Worm (Caenorhabditis elegans): ENCODE data around the gene M7.7.

Gene M7.7

DNA sequence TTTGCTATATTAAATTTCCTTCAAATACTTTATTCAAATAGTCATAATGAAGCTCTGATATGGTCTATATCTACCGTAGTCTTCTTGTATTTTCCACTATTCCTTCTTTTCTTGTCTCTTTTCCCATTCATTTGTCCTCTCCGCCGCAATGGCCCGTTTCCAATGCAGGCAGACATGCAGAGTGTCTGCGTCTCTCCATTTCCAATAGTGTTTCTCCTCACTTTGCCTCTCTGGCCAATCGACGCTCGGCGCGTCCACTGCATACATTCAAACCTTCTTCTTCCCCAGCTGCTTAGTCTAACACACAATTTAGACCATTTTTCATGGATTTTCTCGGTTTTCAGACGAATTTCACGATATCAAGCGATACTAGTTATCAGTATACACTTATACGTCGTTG is 35.6 kb downstream of the M7.7 start (continued):
- TF ChIP-seq zag-1 (tag; optimal IDR thresholded peaks at IDR 0.05) = peak; percentile 38
- no peak for TF ChIP-seq nhr-21 (tag; optimal IDR thresholded peaks at IDR 0.05)
- no peak for TF ChIP-seq elt-3 (tag; optimal IDR thresholded peaks at IDR 0.05)
- no peak for TF ChIP-seq lin-39 (tag; optimal IDR thresholded peaks at IDR 0.05)
- TF ChIP-seq ztf-11 (tag; optimal IDR thresholded peaks at IDR 0.05) = no peak

DNA sequence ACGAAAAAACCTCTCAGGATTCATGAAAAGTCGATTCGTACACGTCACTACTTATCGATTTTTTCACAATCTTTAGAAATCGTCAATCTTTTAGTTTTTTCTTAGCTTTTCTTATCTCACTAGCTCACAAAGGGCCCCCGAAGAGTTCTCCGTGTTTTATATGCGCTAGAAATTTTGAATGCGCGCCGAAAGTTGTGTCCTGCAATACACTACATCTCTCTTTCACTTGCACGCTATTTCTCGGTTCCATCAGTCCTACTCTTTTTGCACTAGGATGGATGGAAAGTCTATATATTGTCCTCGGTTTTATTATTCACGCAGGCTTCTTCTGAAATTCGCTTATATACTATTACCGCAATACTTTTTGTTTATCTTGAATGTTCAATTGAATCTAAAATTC is 36.0 kb downstream of the M7.7 start:
- TF ChIP-seq zag-1 (tag; optimal IDR thresholded peaks at IDR 0.05) = no peak
- TF ChIP-seq sem-4 (tag; optimal IDR thresholded peaks at IDR 0.05) = no peak
- TF ChIP-seq skn-1 (tag; optimal IDR thresholded peaks at IDR 0.05) = no peak
- peak; percentile 27 for TF ChIP-seq unc-55 (GFP tag; optimal IDR thresholded peaks at IDR 0.05)
- peak; percentile 64 for TF ChIP-seq gmeb-1 (tag; optimal IDR thresholded peaks at IDR 0.05)
- TF ChIP-seq nhr-129 (tag; optimal IDR thresholded peaks at IDR 0.05) = peak; percentile 24

DNA sequence TGAATTAATAATTGTTTCAGACTA is 36.2 kb downstream of the M7.7 start, which contains the start of gene swsn-4:
TSS of gene swsn-4 (plus strand) at position 21 of the 24 bp plus-strand sequence.
- TF ChIP-seq dmd-4 (tag; optimal IDR thresholded peaks at IDR 0.05) = no peak
- no peak for TF ChIP-seq mbf-1 (tag; optimal IDR thresholded peaks at IDR 0.05)
- no peak for TF ChIP-seq nhr-11 (tag; optimal IDR thresholded peaks at IDR 0.05)
- TF ChIP-seq nhr-77 (tag; optimal IDR thresholded peaks at IDR 0.05) = no peak
- TF ChIP-seq crh-2 (tag; optimal IDR thresholded peaks at IDR 0.05) = no peak
- no peak for TF ChIP-seq elt-1 (tag; optimal IDR thresholded peaks at IDR 0.05)
- no peak for TF ChIP-seq sma-3 (GFP tag; optimal IDR thresholded peaks at IDR 0.05)
- TF ChIP-seq unc-55 (GFP tag; optimal IDR thresholded peaks at IDR 0.05) = no peak
- no peak for TF ChIP-seq nhr-21 (tag; optimal IDR thresholded peaks at IDR 0.05)
- TF ChIP-seq nhr-129 (tag; optimal IDR thresholded peaks at IDR 0.05) = no peak
- no peak for TF ChIP-seq mab-5 (tag; optimal IDR thresholded peaks at IDR 0.05)
- TF ChIP-seq lsy-2 (tag; optimal IDR thresholded peaks at IDR 0.05) = no peak
- no peak for TF ChIP-seq Y55F3AM.14 (GFP tag; optimal IDR thresholded peaks at IDR 0.05)
- no peak for TF ChIP-seq ztf-11 (tag; optimal IDR thresholded peaks at IDR 0.05)
- TF ChIP-seq gmeb-1 (tag; optimal IDR thresholded peaks at IDR 0.05) = no peak
- no peak for TF ChIP-seq ceh-82 (tag; optimal IDR thresholded peaks at IDR 0.05)

DNA sequence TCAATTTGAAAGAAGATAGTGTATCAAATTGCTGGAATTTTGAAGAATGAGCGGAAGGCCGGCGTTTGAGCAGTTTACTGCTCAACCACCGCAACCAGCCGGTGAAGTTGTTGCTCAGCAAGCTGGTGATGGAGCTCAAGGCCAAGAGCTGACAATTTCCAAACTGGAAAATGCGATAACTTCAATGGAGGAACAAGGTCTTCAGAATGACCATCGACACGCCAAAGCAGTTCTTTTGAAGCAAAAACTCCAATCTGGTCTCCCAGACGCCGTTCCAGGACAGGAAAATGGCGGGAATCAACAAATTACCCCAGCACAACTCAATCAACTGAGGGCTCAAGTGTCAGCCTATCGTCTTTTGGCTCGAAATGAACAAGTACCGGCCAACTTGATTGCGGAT is 36.4 kb downstream of the M7.7 start:
- TF ChIP-seq sem-4 (tag; optimal IDR thresholded peaks at IDR 0.05) (no peak), elt-3 (tag; optimal IDR thresholded peaks at IDR 0.05) (no peak), nhr-129 (tag; optimal IDR thresholded peaks at IDR 0.05) (no peak), Y55F3AM.14 (GFP tag; optimal IDR thresholded peaks at IDR 0.05) (no peak), unc-55 (GFP tag; optimal IDR thresholded peaks at IDR 0.05) (no peak), ceh-16 (tag; optimal IDR thresholded peaks at IDR 0.05) (no peak), crh-2 (tag; optimal IDR thresholded peaks at IDR 0.05) (no peak)

DNA sequence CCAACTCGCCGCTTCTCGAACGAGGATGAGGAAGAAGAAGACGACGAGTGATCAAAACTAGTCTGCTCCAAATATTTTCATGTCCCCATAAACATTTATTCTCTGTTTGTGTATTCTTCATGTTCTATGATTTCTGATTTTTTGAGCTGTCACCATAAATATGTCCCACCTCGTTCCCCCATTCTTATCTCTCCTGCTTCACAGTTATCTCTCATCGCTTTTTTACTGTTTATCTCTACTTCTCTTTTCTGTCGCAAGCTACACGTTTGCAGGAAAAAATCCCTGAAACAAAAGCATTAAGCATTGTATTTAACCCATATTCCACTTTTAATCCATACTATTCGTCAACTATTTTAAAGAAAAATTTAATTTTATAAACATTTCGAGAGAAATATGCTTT is 41.1 kb downstream of the M7.7 start:
- no peak for TF ChIP-seq nhr-12 (tag; optimal IDR thresholded peaks at IDR 0.05)
- TF ChIP-seq aly-2 (tag; optimal IDR thresholded peaks at IDR 0.05) = no peak
- TF ChIP-seq lsy-2 (tag; optimal IDR thresholded peaks at IDR 0.05) = peak in 1 of 2 experiments; percentile 16
- TF ChIP-seq lin-11 (tag; optimal IDR thresholded peaks at IDR 0.05) = no peak
- TF ChIP-seq ztf-1 (GFP tag; conservative IDR thresholded peaks at IDR 0.05) = no peak
- peak; percentile 51 for TF ChIP-seq unc-55 (GFP tag; optimal IDR thresholded peaks at IDR 0.05)
- peak; percentile 9 for TF ChIP-seq nhr-129 (tag; optimal IDR thresholded peaks at IDR 0.05)
- no peak for TF ChIP-seq nhr-237 (tag; optimal IDR thresholded peaks at IDR 0.05)
- no peak for TF ChIP-seq zag-1 (tag; optimal IDR thresholded peaks at IDR 0.05)
- TF ChIP-seq nhr-6 (tag; optimal IDR thresholded peaks at IDR 0.05) = no peak
- no peak for TF ChIP-seq mab-5 (tag; optimal IDR thresholded peaks at IDR 0.05)
- TF ChIP-seq gmeb-1 (tag; optimal IDR thresholded peaks at IDR 0.05) = no peak
- TF ChIP-seq fos-1 (tag; optimal IDR thresholded peaks at IDR 0.05) = peak; percentile 8
- TF ChIP-seq peb-1 (tag; optimal IDR thresholded peaks at IDR 0.05) = no peak

DNA sequence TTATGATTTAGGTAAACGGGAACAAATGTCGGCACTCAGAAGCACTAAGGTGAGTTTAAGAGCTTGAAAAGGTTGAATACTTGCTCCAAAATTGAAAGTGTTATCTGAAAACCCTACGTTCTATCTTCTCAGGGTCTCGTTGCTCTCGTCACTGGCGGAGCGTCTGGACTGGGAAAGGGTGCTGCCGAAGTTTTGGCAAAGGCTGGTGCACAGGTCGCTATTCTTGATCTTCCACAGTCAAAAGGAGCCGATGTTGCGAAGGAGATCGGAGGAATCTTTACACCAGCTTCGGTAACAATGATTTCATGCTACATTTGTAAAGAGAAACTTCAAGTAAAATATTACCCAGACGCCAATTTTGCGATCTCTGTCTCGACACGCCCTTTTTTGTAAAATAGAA is 41.6 kb downstream of the M7.7 start, which contains the start of gene ard-1:
TSS of gene ard-1 (plus strand) at position 12 of the 400 bp plus-strand sequence.
- no peak for TF ChIP-seq ceh-16 (tag; optimal IDR thresholded peaks at IDR 0.05)

Data from whole organism, L2 larva.